Worm (Caenorhabditis elegans) whole organism, L3 larva: ENCODE data around the gene ilys-3.

Experiments
- aly-2 ChIP-seq: fragments of 150-350 bp; optimal IDR thresholded peaks from 2 replicates; lab custom pipeline; 2014; ENCODE audit warnings: missing biosample characterization, missing genetic modification characterization
- ama-1 ChIP-seq: fragments of 150-350 bp; optimal IDR thresholded peaks from 2 replicates; lab custom pipeline; 2018
- ceh-16 ChIP-seq: sonication (generic microtip); optimal IDR thresholded peaks from 2 replicates; lab custom pipeline; 2017; ENCODE audit warnings: missing biosample characterization, missing genetic modification characterization
- elt-2 ChIP-seq: sonication (generic microtip); optimal IDR thresholded peaks from 2 replicates; lab custom pipeline; 2016; ENCODE audit warnings: missing genetic modification reagents, mild to moderate bottlenecking, missing genetic modification characterization, missing compliant biosample characterization
- fos-1 ChIP-seq: fragments of 150-350 bp; optimal IDR thresholded peaks from 2 replicates; lab custom pipeline; 2014; ENCODE audit warnings: missing biosample characterization, missing genetic modification characterization
- jun-1 ChIP-seq: fragments of 150-350 bp; optimal IDR thresholded peaks from 2 replicates; lab custom pipeline; 2014; ENCODE audit warnings: missing biosample characterization, missing genetic modification reagents, missing genetic modification characterization
- nfya-1 ChIP-seq: sonication (generic microtip); optimal IDR thresholded peaks from 2 replicates; lab custom pipeline; 2017; ENCODE audit warnings: missing genetic modification characterization, mild to moderate bottlenecking, missing compliant biosample characterization, antibody characterized with exemption, moderate library complexity; ENCODE audit not compliant: insufficient read depth
- nhr-12 ChIP-seq: fragments of 150-350 bp; optimal IDR thresholded peaks from 2 replicates; lab custom pipeline; 2014; ENCODE audit warnings: missing biosample characterization, missing genetic modification characterization
- nhr-76 ChIP-seq: fragments of 150-350 bp; sonication (generic microtip); optimal IDR thresholded peaks from 5 replicates; lab custom pipeline; 2014; ENCODE audit warnings: missing biosample characterization, missing genetic modification characterization
- zag-1 ChIP-seq: fragments of 150-350 bp; optimal IDR thresholded peaks from 2 replicates; lab custom pipeline; 2014; ENCODE audit warnings: missing biosample characterization, missing genetic modification characterization
- ztf-11 ChIP-seq: fragments of 150-350 bp; optimal IDR thresholded peaks from 2 replicates; lab custom pipeline; 2014; ENCODE audit warnings: missing biosample characterization, missing genetic modification characterization

DNA sequence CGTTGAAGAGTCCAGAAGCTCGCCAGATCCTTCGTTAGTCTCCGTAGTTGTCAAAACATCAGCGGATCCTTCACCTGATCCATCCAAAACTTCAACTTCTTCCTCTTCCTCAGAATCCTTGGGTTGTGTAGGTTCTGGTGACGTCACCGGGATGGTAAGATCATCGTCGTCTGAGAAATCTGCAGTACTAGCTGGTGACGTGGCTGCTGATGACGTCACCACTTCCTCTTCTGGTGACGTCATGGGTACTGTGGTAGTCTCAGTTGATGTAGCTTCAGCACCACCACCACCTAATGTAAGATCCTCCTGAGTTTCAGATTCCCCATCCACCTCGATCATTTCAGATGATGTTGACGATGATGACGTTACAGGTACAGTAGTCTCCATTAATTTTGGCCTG, 2.9 kb upstream of the ilys-3 start:
- TF ChIP-seq nhr-12 (no peak), aly-2 (tag; lab: Kevin White, UChicago) (no peak), jun-1 (tag; lab: Kevin White, UChicago) (no peak), zag-1 (tag; lab: Kevin White, UChicago) (no peak), nhr-76 (tag; lab: Kevin White, UChicago) (no peak), ceh-16 (tag; lab: Kevin White, UChicago) (no peak), ama-1 (lab: Kevin White, UChicago) (no peak), nfya-1 (tag; lab: Kevin White, UChicago) (no peak), ztf-11 (tag; lab: Kevin White, UChicago) (no peak), fos-1 (tag; lab: Kevin White, UChicago) (no peak), elt-2 (tag; lab: Kevin White, UChicago) (no peak)
